Worm (Caenorhabditis elegans): ENCODE results near the gene C54G7.1.

The C54G7.1 gene

DNA sequence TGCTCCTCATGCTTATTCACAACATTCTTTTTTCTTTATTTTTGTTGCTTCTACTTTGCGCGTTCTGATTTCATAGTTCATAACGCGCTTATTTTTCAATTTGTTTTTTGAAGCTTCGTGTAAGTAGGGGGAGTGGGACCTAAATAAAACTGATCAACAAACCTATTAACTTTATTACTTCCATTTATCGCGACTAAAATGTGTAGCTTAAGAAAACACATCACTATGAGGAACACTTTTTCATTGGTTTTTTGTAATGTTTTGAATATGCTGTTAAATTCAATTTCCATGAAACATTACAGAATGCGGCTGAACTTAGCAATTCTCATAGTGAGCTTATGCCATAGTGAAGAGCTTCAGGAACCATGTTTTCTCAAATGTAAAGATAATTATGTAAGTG, at the start of gene C54G7.1:
Gene C54G7.1 (plus strand): TSS at position 301 of the 400 bp plus-strand sequence.
- TF ChIP-seq C38D4.7 (GFP tag; optimal IDR thresholded peaks at IDR 0.05) (no peak), pag-3 (tag; optimal IDR thresholded peaks at IDR 0.05; ENCODE audit: borderline replicate concordance) (no peak), F13H6.1 (tag; optimal IDR thresholded peaks at IDR 0.05) (no peak), dmd-4 (tag; optimal IDR thresholded peaks at IDR 0.05; ENCODE audit: borderline replicate concordance) (no peak), fkh-6 (tag; optimal IDR thresholded peaks at IDR 0.05) (no peak), unc-86 (tag; optimal IDR thresholded peaks at IDR 0.05) (no peak), fax-1 (tag; optimal IDR thresholded peaks at IDR 0.05) (no peak), ceh-30 (tag; optimal IDR thresholded peaks at IDR 0.05) (no peak), ceh-14 (tag; optimal IDR thresholded peaks at IDR 0.05) (no peak), dve-1 (tag; optimal IDR thresholded peaks at IDR 0.05) (no peak), pqm-1 (tag; optimal IDR thresholded peaks at IDR 0.05) (no peak)

- TF ChIP-seq hlh-8 (tag; optimal IDR thresholded peaks at IDR 0.05) (no peak), pqm-1 (tag; optimal IDR thresholded peaks at IDR 0.05) (no peak)
These were observed 38.6 kb upstream of the C54G7.1 start, which contains the start of gene T23F2.2 for ce11 chrX:5505148-5505547. TSS of gene T23F2.2 (minus strand) at chrX:5505248.

DNA sequence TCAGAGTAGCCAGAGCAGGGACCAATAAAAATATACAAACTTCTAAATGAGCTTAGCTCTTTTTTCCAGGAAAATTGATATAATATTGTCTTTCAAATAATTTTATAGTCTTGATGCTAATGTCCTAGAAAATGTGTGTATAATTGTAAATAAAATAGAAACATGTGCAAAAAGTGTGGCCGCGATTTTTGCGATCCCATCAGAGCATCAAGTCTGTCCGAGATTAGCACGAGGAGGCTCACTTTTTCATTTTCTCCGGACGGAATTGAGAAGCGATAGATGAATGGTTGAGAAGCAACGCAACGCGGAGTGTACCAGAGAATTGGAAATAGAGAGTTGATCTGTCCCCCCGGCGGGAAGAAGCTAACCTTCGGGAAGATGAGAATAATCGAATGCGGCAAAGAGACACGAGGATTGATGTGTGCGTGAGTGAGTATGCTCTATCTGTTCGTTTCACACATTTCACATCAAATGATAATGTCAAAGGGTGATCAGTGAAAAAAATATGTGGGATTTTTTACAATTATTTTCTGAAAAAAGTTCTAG, 37.2 kb upstream of the C54G7.1 start:
- TF ChIP-seq pag-3 (tag; optimal IDR thresholded peaks at IDR 0.05; ENCODE audit: borderline replicate concordance) (no peak), ztf-16 (tag; optimal IDR thresholded peaks at IDR 0.05) (no peak), ceh-18 (tag; optimal IDR thresholded peaks at IDR 0.05) (peak; percentile 12), unc-55 (GFP tag; optimal IDR thresholded peaks at IDR 0.05) (peak; percentile 66), hlh-8 (tag; optimal IDR thresholded peaks at IDR 0.05) (peak; percentile 1), npax-4 (tag; optimal IDR thresholded peaks at IDR 0.05) (no peak), rnt-1 (tag; optimal IDR thresholded peaks at IDR 0.05) (peak; percentile 49)

DNA sequence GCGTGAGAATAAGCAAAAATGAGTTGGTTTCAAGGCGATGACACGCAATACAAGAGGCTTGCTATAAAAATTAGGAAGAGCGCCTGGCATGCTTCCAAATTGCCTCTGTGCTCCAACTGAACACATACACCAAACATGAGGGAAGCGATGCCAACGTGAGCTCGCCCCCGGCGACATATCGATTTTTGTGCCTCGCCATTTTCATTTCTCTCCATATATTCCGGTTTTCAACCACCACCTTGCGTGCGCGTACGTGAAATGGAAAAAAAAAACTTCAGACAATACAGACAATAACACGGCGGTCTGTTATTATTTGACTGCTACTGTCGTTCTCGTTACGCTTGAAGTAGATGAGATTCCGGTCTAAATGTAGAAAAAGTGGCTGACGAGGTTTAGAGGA, 35.8 kb upstream of the C54G7.1 start:
- peak; percentile 24 for TF ChIP-seq ceh-31 (tag; optimal IDR thresholded peaks at IDR 0.05)
- TF ChIP-seq ceh-48 (tag; optimal IDR thresholded peaks at IDR 0.05): peak; percentile 75
- no peak for TF ChIP-seq ceh-19 (GFP tag; optimal IDR thresholded peaks at IDR 0.05)

ce11 chrX:5509114-5509877, 34.5 kb upstream of the C54G7.1 start:
- TF ChIP-seq ceh-18 (tag; optimal IDR thresholded peaks at IDR 0.05): peak; percentile 44
- TF ChIP-seq tbx-7 (tag; optimal IDR thresholded peaks at IDR 0.05): no peak

- TF ChIP-seq eyg-1 (tag; optimal IDR thresholded peaks at IDR 0.05) (no peak), pax-1 (tag; optimal IDR thresholded peaks at IDR 0.05) (no peak), hlh-13 (GFP tag; optimal IDR thresholded peaks at IDR 0.05) (no peak), unc-42 (tag; optimal IDR thresholded peaks at IDR 0.05) (no peak), sdc-2 (tag; optimal IDR thresholded peaks at IDR 0.05) (no peak), K09A11.1 (tag; optimal IDR thresholded peaks at IDR 0.05; ENCODE audit: insufficient read depth) (no peak), npax-4 (tag; optimal IDR thresholded peaks at IDR 0.05) (no peak), rnt-1 (tag; optimal IDR thresholded peaks at IDR 0.05) (no peak), nhr-11 (tag; optimal IDR thresholded peaks at IDR 0.05) (no peak), ceh-18 (tag; optimal IDR thresholded peaks at IDR 0.05) (no peak), ceh-19 (GFP tag; optimal IDR thresholded peaks at IDR 0.05) (no peak), hlh-30 (tag; optimal IDR thresholded peaks at IDR 0.05; ENCODE audit: insufficient read depth) (no peak), F13H6.1 (tag; optimal IDR thresholded peaks at IDR 0.05) (no peak), tbx-2 (tag; optimal IDR thresholded peaks at IDR 0.05) (no peak), ztf-16 (tag; optimal IDR thresholded peaks at IDR 0.05) (no peak), fkh-10 (GFP tag; optimal IDR thresholded peaks at IDR 0.05) (no peak)
These were observed 31.5 kb upstream of the C54G7.1 start, which contains the start of gene T23F2.3 for ce11 chrX:5512227-5512626. TSS of gene T23F2.3 (minus strand) at chrX:5512327.

All from whole organism, late embryonic.